Worm (Caenorhabditis elegans): ENCODE data around the gene T06A10.107.

DNA sequence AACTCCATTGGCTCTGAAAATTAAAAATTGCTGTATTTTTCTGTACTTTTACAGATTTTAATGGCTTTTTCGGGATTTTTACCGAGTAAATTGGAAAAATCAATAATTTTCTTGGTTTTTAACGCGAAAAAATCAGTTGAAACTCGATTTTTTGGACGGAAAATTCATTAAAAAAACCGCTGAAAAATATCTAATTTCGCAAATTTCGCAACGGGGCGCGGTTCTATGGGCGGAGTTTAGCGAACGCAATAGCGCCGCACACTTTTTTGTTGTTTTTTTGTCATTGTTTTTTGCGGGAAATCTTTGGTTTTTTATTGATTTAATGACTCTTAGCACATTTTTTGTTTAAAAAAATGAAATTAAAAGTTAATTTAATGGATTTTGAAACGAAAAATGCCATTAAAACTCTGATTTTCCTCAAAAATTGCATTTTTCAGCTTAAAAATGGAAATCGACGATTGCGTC is 3.9 kb upstream of the T06A10.107 start, which contains the start of the genes mel-46 and lsy-13:
- TF ChIP-seq athp-1 (tag; optimal IDR thresholded peaks at IDR 0.05) (no peak), F49E8.2 (tag; optimal IDR thresholded peaks at IDR 0.05; ENCODE audit: insufficient read depth) (no peak), C17E4.6 (GFP tag; IDR thresholded peaks at IDR 0.05) (no peak), zfh-2 (GFP tag; conservative IDR thresholded peaks at IDR 0.05) (no peak), lir-1 (GFP tag; conservative IDR thresholded peaks at IDR 0.05) (no peak), sptf-2 (GFP tag; optimal IDR thresholded peaks at IDR 0.05) (no peak), snpc-4 (GFP tag; optimal IDR thresholded peaks at IDR 0.05) (peak; percentile 63), snpc-4 (tag; optimal IDR thresholded peaks at IDR 0.05) (peak in 3 of 4 experiments; percentile 81 to 84 (median 82)), nhr-90 (tag; optimal IDR thresholded peaks at IDR 0.05) (no peak), B0261.1 (tag; optimal IDR thresholded peaks at IDR 0.05) (no peak), efl-1 (GFP tag; optimal IDR thresholded peaks at IDR 0.05) (peak; percentile 66)
